Worm (Caenorhabditis elegans) whole organism, dauer: Measurements from ENCODE around the gene nhr-114.

Source experiments
- unc-62 ChIP-seq: sonication (generic microtip); optimal IDR thresholded peaks from 2 replicates; lab custom pipeline; 2017; ENCODE audit warnings: missing biosample characterization, missing genetic modification reagents, missing genetic modification characterization

nhr-114 gene

ce11 chrV:4187144-4187485 is at the start of gene nhr-114:
TSS of gene nhr-114 (plus strand) at chrV:4187202.
- TF ChIP-seq unc-62 (GFP tag; lab: Kevin White, UChicago), result no peak

DNA sequence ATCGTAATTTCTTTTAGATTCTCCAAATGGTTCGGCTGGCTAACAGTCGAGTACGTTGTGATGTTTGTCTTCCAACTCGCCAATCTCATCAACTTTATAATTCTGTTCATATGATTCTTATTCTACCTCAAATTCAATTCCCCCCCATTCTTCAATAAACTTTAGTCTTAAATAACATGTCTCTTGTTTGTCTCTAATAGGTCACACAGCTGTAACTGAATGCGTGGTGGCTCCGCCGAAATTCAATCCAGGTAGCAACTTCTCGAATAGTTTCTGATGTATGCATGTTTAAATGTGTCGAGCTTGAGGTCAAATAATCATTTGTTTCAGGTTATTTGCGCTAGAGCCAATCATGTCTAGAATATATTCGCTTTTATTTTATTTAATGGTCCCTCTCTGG is 48.3 kb upstream of the nhr-114 start, which contains the start of gene lgc-29:
TSS of gene lgc-29 (plus strand) at position 301 of the 400 bp plus-strand sequence.
- TF ChIP-seq unc-62 (GFP tag; lab: Kevin White, UChicago), result no peak

ce11 chrV:4143034-4143433 is 44.0 kb upstream of the nhr-114 start:
- TF ChIP-seq unc-62 (GFP tag; lab: Kevin White, UChicago), result no peak

DNA sequence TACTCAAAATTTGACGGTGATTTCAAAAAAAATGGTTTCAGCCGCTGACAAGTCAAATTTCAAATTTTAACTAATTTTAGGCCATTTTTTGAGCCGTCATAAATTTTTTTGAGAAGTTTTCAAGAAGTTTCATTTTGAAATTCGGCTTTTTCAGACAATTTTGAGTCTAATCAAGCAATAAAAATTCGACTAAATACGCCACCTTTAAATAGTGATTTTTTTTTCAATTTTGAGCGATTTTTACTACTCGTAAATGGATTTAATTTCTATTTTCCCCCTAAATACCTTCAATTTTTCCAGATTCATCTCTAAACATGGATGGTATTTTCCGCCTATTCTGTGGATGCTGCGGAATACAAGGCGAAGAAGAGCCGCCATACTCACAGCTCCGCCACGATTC is 42.8 kb upstream of the nhr-114 start, which contains the start of gene Y45G5AL.1:
TSS of gene Y45G5AL.1 (plus strand) at position 301 of the 400 bp plus-strand sequence.
- TF ChIP-seq unc-62 (GFP tag; lab: Kevin White, UChicago), result no peak

ce11 chrV:4151400-4151799 is 35.6 kb upstream of the nhr-114 start:
- TF ChIP-seq unc-62 (GFP tag; lab: Kevin White, UChicago), result no peak

ce11 chrV:4152200-4152599 is 34.8 kb upstream of the nhr-114 start, which contains the start of gene Y45G5AM.6:
TSS of gene Y45G5AM.6 (minus strand) at chrV:4152300.
- TF ChIP-seq unc-62 (GFP tag; lab: Kevin White, UChicago), result no peak

DNA sequence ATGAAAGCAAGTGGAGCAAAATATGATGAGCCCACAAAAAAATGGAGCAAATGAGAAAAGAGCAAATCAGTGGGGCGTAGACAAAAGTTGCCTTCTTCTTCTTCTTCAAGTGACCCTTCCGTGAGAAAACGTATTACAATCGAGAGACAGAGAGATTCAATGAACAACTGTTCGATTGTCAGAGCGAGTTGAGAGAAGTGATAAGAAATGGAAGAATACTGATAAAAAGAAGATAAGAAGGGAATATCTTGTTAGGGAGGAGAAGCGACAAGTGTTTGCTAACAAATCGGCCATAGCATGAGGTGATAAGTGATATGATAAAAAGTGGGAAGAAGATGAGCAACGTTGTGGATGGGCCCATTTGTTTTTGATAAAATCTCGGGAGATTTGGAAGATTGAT is 29.7 kb upstream of the nhr-114 start:
- TF ChIP-seq unc-62 (GFP tag; lab: Kevin White, UChicago), result no peak

DNA sequence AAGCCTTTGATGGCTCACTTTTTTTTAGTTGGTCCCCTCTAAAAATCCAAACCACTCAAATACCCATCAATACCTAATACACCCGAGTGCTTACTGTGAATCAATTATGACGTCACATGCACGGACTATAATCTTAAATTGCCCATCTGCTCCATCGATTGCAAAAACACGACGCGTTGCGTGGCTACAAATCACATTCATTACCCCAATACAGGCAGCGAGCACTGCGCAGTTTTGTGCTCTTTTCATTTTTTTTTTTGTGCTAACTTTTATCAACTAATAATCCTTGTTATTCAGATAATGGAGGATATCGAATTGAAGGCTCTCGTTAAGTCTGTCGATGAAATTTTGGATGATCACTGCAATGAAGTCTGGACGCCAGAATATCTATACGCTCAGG is 26.9 kb upstream of the nhr-114 start, which contains the start of gene Y45G5AM.5:
TSS of gene Y45G5AM.5 (plus strand) at position 301 of the 400 bp plus-strand sequence.
- no peak for TF ChIP-seq unc-62 (GFP tag; lab: Kevin White, UChicago)

DNA sequence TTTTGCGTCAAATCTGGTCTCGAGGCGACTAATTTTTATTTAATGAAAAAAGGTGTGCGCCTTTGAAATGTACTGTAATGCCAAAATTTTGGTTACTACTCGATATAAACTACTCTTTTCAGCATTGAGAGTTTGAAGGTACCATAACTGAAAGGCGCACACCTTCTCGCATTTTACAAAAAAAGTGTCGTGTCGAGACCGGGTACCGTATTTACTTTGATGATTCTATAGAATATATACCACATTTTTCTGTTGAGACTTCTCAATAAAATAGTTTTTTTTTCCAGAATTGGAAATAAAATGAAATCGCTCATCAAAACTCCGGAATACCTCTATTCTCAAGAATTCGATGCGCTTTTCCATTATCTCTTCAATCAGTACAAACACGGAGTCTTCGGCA is 24.1 kb upstream of the nhr-114 start, which contains the start of gene Y45G5AM.4:
TSS of gene Y45G5AM.4 (plus strand) at position 301 of the 400 bp plus-strand sequence.
- TF ChIP-seq unc-62 (GFP tag; lab: Kevin White, UChicago), result no peak

- no peak for TF ChIP-seq unc-62 (GFP tag; lab: Kevin White, UChicago)
These were observed 22.5 kb upstream of the nhr-114 start, which contains the start of gene Y45G5AM.3 for ce11 chrV:4164504-4164959. TSS of gene Y45G5AM.3 (plus strand) at chrV:4164554.

- TF ChIP-seq unc-62 (GFP tag; lab: Kevin White, UChicago), result no peak
These were observed 19.0 kb upstream of the nhr-114 start for ce11 chrV:4168045-4168444.

DNA sequence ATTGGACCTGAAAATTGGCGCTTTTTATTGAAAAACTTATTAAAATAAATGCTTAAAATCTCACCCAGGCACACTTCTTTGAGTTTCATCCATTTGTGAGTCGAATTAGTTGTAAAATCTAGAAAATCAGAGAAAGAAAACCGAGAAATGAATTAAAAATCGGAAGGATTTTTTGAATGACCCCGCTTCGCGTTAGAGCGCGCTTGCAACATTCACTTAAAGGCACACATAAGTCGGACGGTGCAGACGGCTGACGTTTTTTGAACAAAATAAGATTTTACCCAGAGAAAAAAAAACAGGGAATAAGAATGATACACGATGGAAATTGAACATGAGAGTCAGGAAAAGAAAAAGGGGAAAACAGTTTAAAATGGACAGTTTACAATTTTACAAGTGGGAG is 17.3 kb upstream of the nhr-114 start:
- no peak for TF ChIP-seq unc-62 (GFP tag; lab: Kevin White, UChicago)

DNA sequence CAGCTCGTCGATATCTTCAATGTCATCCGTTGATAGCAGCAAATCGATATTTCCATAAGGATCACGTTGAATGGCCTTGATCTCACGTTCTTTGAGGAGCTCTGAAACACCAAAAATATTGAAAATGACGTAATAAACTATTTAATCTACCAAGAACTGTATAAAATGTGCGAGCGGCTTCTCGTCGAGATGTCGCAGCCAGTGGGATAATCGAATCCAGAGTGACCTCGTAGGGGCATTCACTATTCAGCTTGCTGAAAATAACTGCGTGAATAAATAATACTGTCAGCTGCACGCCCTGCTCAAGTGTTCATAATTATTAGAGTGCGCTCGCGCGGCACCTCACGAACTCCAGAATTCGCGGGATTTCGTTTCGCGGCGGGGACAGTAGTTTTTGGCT is 16.9 kb upstream of the nhr-114 start, which contains the start of gene Y45G5AM.7:
TSS of gene Y45G5AM.7 (minus strand) at position 101 of the 400 bp plus-strand sequence.
- no peak for TF ChIP-seq unc-62 (GFP tag; lab: Kevin White, UChicago)

- TF ChIP-seq unc-62 (GFP tag; lab: Kevin White, UChicago), result no peak
These were observed 11.4 kb upstream of the nhr-114 start, which contains the start of the genes coh-4 and pid-5 for ce11 chrV:4175624-4176023. TSS of gene coh-4 (minus strand) at chrV:4175640. TSS of gene pid-5 (plus strand) at chrV:4175882.

DNA sequence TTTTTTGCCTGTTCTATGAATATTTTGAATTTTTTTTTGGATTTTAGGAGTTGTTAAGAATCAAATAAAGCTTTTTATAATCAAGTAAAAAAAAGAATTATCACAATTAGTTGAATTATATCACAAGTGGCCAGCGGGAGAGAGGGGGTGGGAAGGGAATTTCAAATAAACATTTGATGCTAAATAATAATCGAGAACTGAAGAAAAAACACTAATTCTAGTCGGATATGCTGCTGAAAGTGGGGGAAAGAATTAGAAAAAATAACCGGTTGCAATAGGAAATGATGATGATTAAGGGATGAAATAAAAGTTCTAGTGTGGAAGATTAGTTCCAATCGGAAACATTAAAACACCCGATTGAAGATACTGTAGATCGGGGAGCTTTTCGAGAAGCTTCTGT is 5.7 kb upstream of the nhr-114 start:
- TF ChIP-seq unc-62 (GFP tag; lab: Kevin White, UChicago), result no peak

DNA sequence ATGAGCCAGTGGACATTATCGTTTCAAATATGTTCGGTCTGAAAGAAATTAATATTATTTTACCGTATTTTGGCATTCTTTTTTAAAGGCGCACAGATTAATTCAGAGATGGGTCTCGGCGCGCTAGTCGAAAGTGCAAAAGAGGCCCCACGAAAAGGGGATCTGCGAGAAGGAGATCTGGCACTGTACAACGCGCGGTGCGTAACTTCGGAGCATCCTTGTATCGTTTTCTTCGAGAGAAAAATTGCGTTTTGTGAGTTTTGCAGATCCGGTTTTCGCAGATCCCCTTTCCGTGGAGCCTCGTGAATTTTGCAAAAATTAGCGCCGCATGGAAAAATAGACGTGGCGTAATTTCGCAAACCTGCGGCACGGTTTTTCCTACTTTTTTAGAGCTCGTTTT is 5.3 kb upstream of the nhr-114 start:
- no peak for TF ChIP-seq unc-62 (GFP tag; lab: Kevin White, UChicago)

ce11 chrV:4182546-4182945 is 4.5 kb upstream of the nhr-114 start:
- TF ChIP-seq unc-62 (GFP tag; lab: Kevin White, UChicago), result no peak
